Worm (Caenorhabditis elegans) whole organism, midembryonic: ENCODE results near the gene Y17G7B.21.

Experiments used
- T22C8.4 ChIP-seq: fragments of 200-800 bp; sonication (Bioruptor generic); IDR thresholded peaks from 2 replicates; pipeline ENCODE4 v1.3.6; 2022; ENCODE audit warnings: missing genetic modification characterization, missing compliant biosample characterization
- cog-1 ChIP-seq: sonication (generic microtip); optimal IDR thresholded peaks from 2 replicates; lab custom pipeline; 2016; ENCODE audit warnings: missing genetic modification characterization, missing compliant biosample characterization
- flt-1 ChIP-seq: fragments of 200-800 bp; sonication (Bioruptor generic); IDR thresholded peaks from 2 replicates; pipeline ENCODE4 v1.3.6; 2022; ENCODE audit warnings: missing genetic modification characterization, missing compliant biosample characterization
- klf-2 ChIP-seq: fragments of 200-800 bp; sonication (Bioruptor generic); conservative IDR thresholded peaks from 2 replicates; pipeline ENCODE4 v1.3.6; 2022; ENCODE audit warnings: missing genetic modification reagents, missing genetic modification characterization, missing compliant biosample characterization
- med-1 ChIP-seq: sonication (generic microtip); optimal IDR thresholded peaks from 2 replicates; lab custom pipeline; 2017; ENCODE audit warnings: missing genetic modification characterization, mild to moderate bottlenecking, missing compliant biosample characterization, antibody characterized with exemption, missing genetic modification reagents; ENCODE audit not compliant: insufficient read depth
- ref-1 ChIP-seq: fragments of 200-800 bp; sonication (Bioruptor generic); conservative IDR thresholded peaks from 2 replicates; pipeline ENCODE4 v1.3.6; 2022; ENCODE audit warnings: missing genetic modification reagents, missing genetic modification characterization, missing compliant biosample characterization
- tab-1 ChIP-seq: fragments of 200-800 bp; sonication (Bioruptor generic); IDR thresholded peaks from 2 replicates; pipeline ENCODE4 v1.3.6; 2022; ENCODE audit warnings: missing genetic modification characterization, missing compliant biosample characterization
- ztf-23 ChIP-seq: fragments of 200-800 bp; sonication (Bioruptor generic); IDR thresholded peaks from 2 replicates; pipeline ENCODE4 v1.3.6; 2022; ENCODE audit warnings: missing genetic modification reagents, missing genetic modification characterization, missing compliant biosample characterization
- ztf-29 ChIP-seq: fragments of 200-800 bp; sonication (Bioruptor generic); IDR thresholded peaks from 2 replicates; pipeline ENCODE4 v1.3.6; 2022; ENCODE audit warnings: missing genetic modification reagents, missing genetic modification characterization, missing compliant biosample characterization

The Y17G7B.21 gene

ce11 chrII:11980110-11980509 lies 2.6 kb upstream of the Y17G7B.21 start:
- TF ChIP-seq T22C8.4 (GFP tag; lab: Robert Waterston, UW), result no peak
- peak; percentile 62 for TF ChIP-seq cog-1 (tag; lab: Kevin White, UChicago)
- no peak for TF ChIP-seq ref-1 (GFP tag; lab: Robert Waterston, UW)
- no peak for TF ChIP-seq med-1 (GFP tag; lab: Kevin White, UChicago)
- TF ChIP-seq ztf-29 (GFP tag; lab: Robert Waterston, UW), result no peak
- TF ChIP-seq flt-1 (GFP tag; lab: Robert Waterston, UW), result peak; percentile 63
- TF ChIP-seq ztf-23 (GFP tag; lab: Robert Waterston, UW), result peak; percentile 76
- no peak for TF ChIP-seq klf-2 (GFP tag; lab: Robert Waterston, UW)
- 0 out of 2 replicates have a peak, but pooled peaks have one; percentile 8 for TF ChIP-seq tab-1

- TF ChIP-seq tab-1, result 0 out of 2 replicates have a peak, but pooled peaks have one; percentile 4
- no peak for TF ChIP-seq med-1 (GFP tag; lab: Kevin White, UChicago)
Observed at ce11 chrII:11979449-11980095, 2.1 kb upstream of the Y17G7B.21 start, which contains the start of the genes ash-2 and Y17G7B.20. TSS of gene ash-2 (plus strand) at chrII:11979838. TSS of gene Y17G7B.20 (minus strand) at chrII:11979844.

- TF ChIP-seq ztf-23 (GFP tag; lab: Robert Waterston, UW) (no peak), klf-2 (GFP tag; lab: Robert Waterston, UW) (no peak), med-1 (GFP tag; lab: Kevin White, UChicago) (no peak), ztf-29 (GFP tag; lab: Robert Waterston, UW) (no peak), cog-1 (tag; lab: Kevin White, UChicago) (no peak), flt-1 (GFP tag; lab: Robert Waterston, UW) (no peak)
Observed at ce11 chrII:11978920-11979319, 1.5 kb upstream of the Y17G7B.21 start.

ce11 chrII:11978478-11978877 lies 1.0 kb upstream of the Y17G7B.21 start:
- TF ChIP-seq ref-1 (GFP tag; lab: Robert Waterston, UW), result no peak
- TF ChIP-seq ztf-29 (GFP tag; lab: Robert Waterston, UW), result no peak
- no peak for TF ChIP-seq flt-1 (GFP tag; lab: Robert Waterston, UW)
- no peak for TF ChIP-seq med-1 (GFP tag; lab: Kevin White, UChicago)
- no peak for TF ChIP-seq tab-1
- TF ChIP-seq T22C8.4 (GFP tag; lab: Robert Waterston, UW), result no peak
- TF ChIP-seq ztf-23 (GFP tag; lab: Robert Waterston, UW), result no peak
- TF ChIP-seq cog-1 (tag; lab: Kevin White, UChicago), result no peak
- no peak for TF ChIP-seq klf-2 (GFP tag; lab: Robert Waterston, UW)

ce11 chrII:11976727-11977259 lies 668 bp downstream of the Y17G7B.21 start:
- no peak for TF ChIP-seq klf-2 (GFP tag; lab: Robert Waterston, UW)

- TF ChIP-seq klf-2 (GFP tag; lab: Robert Waterston, UW) (no peak), T22C8.4 (GFP tag; lab: Robert Waterston, UW) (no peak), ztf-29 (GFP tag; lab: Robert Waterston, UW) (no peak), tab-1 (no peak), cog-1 (tag; lab: Kevin White, UChicago) (no peak), ref-1 (GFP tag; lab: Robert Waterston, UW) (no peak), med-1 (GFP tag; lab: Kevin White, UChicago) (no peak), flt-1 (GFP tag; lab: Robert Waterston, UW) (no peak), ztf-23 (GFP tag; lab: Robert Waterston, UW) (no peak)
Observed at ce11 chrII:11974048-11974995, 3.1 kb downstream of the Y17G7B.21 start.

ce11 chrII:11973632-11974031 lies 3.8 kb downstream of the Y17G7B.21 start, which contains the start of gene acbp-6:
TSS of gene acbp-6 (minus strand) at chrII:11973732.
- TF ChIP-seq cog-1 (tag; lab: Kevin White, UChicago) (no peak), ref-1 (GFP tag; lab: Robert Waterston, UW) (no peak), tab-1 (no peak), med-1 (GFP tag; lab: Kevin White, UChicago) (no peak), ztf-23 (GFP tag; lab: Robert Waterston, UW) (no peak), klf-2 (GFP tag; lab: Robert Waterston, UW) (no peak), ztf-29 (GFP tag; lab: Robert Waterston, UW) (no peak)

ce11 chrII:11972266-11972665 lies 5.2 kb downstream of the Y17G7B.21 start:
- TF ChIP-seq klf-2 (GFP tag; lab: Robert Waterston, UW) (no peak), ztf-23 (GFP tag; lab: Robert Waterston, UW) (no peak), T22C8.4 (GFP tag; lab: Robert Waterston, UW) (no peak), tab-1 (no peak), ztf-29 (GFP tag; lab: Robert Waterston, UW) (no peak), ref-1 (GFP tag; lab: Robert Waterston, UW) (no peak), flt-1 (GFP tag; lab: Robert Waterston, UW) (no peak), med-1 (GFP tag; lab: Kevin White, UChicago) (no peak), cog-1 (tag; lab: Kevin White, UChicago) (no peak)
